Fruit fly (Drosophila melanogaster) whole organism, embryonic: ENCODE data around the gene CG7071.

Experiments used
- Abd-B ChIP-seq: fragments of 200-800 bp; sonication (Bioruptor generic); optimal IDR thresholded peaks from 2 replicates; lab custom pipeline; 2018; ENCODE audit warnings: missing biosample characterization, mild to moderate bottlenecking, missing genetic modification characterization, moderate library complexity
- Bdp1 ChIP-seq: fragments of 200-800 bp; sonication (Bioruptor generic); optimal IDR thresholded peaks from 3 replicates; lab custom pipeline; 2016; ENCODE audit warnings: missing biosample characterization, missing genetic modification characterization
- CG10147 ChIP-seq: fragments of 200-800 bp; sonication (Bioruptor generic); optimal IDR thresholded peaks from 2 replicates; lab custom pipeline; 2019; ENCODE audit warnings: missing biosample characterization, mild to moderate bottlenecking, missing genetic modification characterization, moderate library complexity
- CG10366 ChIP-seq: fragments of 200-800 bp; sonication (Bioruptor generic); IDR thresholded peaks from 2 replicates; pipeline ENCODE4 v1.3.6; 2022; ENCODE audit warnings: missing biosample characterization, missing genetic modification characterization
- CG17359 ChIP-seq: fragments of 200-800 bp; sonication (Bioruptor generic); optimal IDR thresholded peaks from 3 replicates; lab custom pipeline; 2018; ENCODE audit warnings: missing biosample characterization, mild to moderate bottlenecking, missing genetic modification characterization, moderate library complexity
- CG2199 ChIP-seq: fragments of 200-800 bp; sonication (Bioruptor generic); IDR thresholded peaks from 3 replicates; pipeline ENCODE4 v1.3.6; 2022; ENCODE audit warnings: missing biosample characterization, missing genetic modification characterization
- CG2889 ChIP-seq: fragments of 200-800 bp; sonication (Bioruptor generic); IDR thresholded peaks from 3 replicates; pipeline ENCODE4 v1.3.6; 2022; ENCODE audit warnings: missing biosample characterization, missing genetic modification characterization
- CG30403 ChIP-seq: fragments of 200-800 bp; sonication (Bioruptor generic); optimal IDR thresholded peaks from 3 replicates; lab custom pipeline; 2016; ENCODE audit warnings: missing biosample characterization, missing genetic modification characterization
- CG32767 ChIP-seq: fragments of 200-800 bp; sonication (Bioruptor generic); IDR thresholded peaks from 2 replicates; pipeline ENCODE4 v1.3.6; 2022; ENCODE audit warnings: missing biosample characterization, missing genetic modification characterization
- CG34376 ChIP-seq: fragments of 200-800 bp; sonication (Bioruptor generic); optimal IDR thresholded peaks from 2 replicates; lab custom pipeline; 2018; ENCODE audit warnings: missing biosample characterization, mild to moderate bottlenecking, missing genetic modification characterization
- CG43689 ChIP-seq: fragments of 200-800 bp; sonication (Bioruptor generic); IDR thresholded peaks from 2 replicates; pipeline ENCODE4 v1.3.6; 2022; ENCODE audit warnings: missing biosample characterization, missing genetic modification characterization
- CG4820 ChIP-seq: fragments of 200-800 bp; sonication (Bioruptor generic); optimal IDR thresholded peaks from 3 replicates; lab custom pipeline; 2016; ENCODE audit warnings: missing biosample characterization, missing genetic modification characterization
- CG6272 ChIP-seq: fragments of 200-800 bp; sonication (Bioruptor generic); IDR thresholded peaks from 2 replicates; pipeline ENCODE4 v1.3.6; 2022; ENCODE audit warnings: missing biosample characterization, missing genetic modification characterization
- CG6654 ChIP-seq: fragments of 200-800 bp; sonication (Bioruptor generic); optimal IDR thresholded peaks from 2 replicates; lab custom pipeline; 2017; ENCODE audit warnings: missing biosample characterization, mild to moderate bottlenecking, missing genetic modification characterization
- CG6683 ChIP-seq: fragments of 200-800 bp; sonication (Bioruptor generic); optimal IDR thresholded peaks from 2 replicates; lab custom pipeline; 2017; ENCODE audit warnings: missing biosample characterization, mild to moderate bottlenecking, missing genetic modification characterization, missing genetic modification reagents
- CG7963 ChIP-seq: fragments of 200-800 bp; sonication (Bioruptor generic); IDR thresholded peaks from 3 replicates; pipeline ENCODE4 v1.3.6; 2022; ENCODE audit warnings: missing biosample characterization, missing genetic modification characterization; ENCODE audit not compliant: partially characterized antibody
- CG8388 ChIP-seq: fragments of 200-800 bp; sonication (Bioruptor generic); optimal IDR thresholded peaks from 2 replicates; lab custom pipeline; 2019; ENCODE audit warnings: missing biosample characterization, mild to moderate bottlenecking, missing genetic modification characterization, moderate library complexity
- CG8944 ChIP-seq: fragments of 200-800 bp; sonication (Bioruptor generic); optimal IDR thresholded peaks from 3 replicates; lab custom pipeline; 2016; ENCODE audit warnings: missing biosample characterization, missing genetic modification characterization
- CG9817 ChIP-seq: fragments of 200-800 bp; sonication (Bioruptor generic); optimal IDR thresholded peaks from 2 replicates; lab custom pipeline; 2018; ENCODE audit warnings: missing biosample characterization, mild to moderate bottlenecking, missing genetic modification characterization, moderate library complexity
- Doc2 ChIP-seq: fragments of 200-800 bp; sonication (Bioruptor generic); IDR thresholded peaks from 2 replicates; pipeline ENCODE4 v1.3.6; 2022; ENCODE audit warnings: missing biosample characterization, missing genetic modification characterization
- Fer2 ChIP-seq: fragments of 200-800 bp; sonication (Bioruptor generic); optimal IDR thresholded peaks from 2 replicates; lab custom pipeline; 2018; ENCODE audit warnings: missing biosample characterization, mild to moderate bottlenecking, missing genetic modification characterization, moderate library complexity
- Gsc ChIP-seq: fragments of 200-800 bp; sonication (Bioruptor generic); IDR thresholded peaks from 2 replicates; pipeline ENCODE4 v1.3.6; 2022; ENCODE audit warnings: missing biosample characterization, missing genetic modification characterization
- Gug ChIP-seq: fragments of 200-800 bp; sonication (Bioruptor generic); IDR thresholded peaks from 4 replicates; pipeline ENCODE4 v1.3.6; 2022; ENCODE audit warnings: missing biosample characterization, missing genetic modification characterization
- H2.0 ChIP-seq: fragments of 200-800 bp; sonication (Bioruptor generic); IDR thresholded peaks from 2 replicates; pipeline ENCODE4 v1.3.6; 2022; ENCODE audit warnings: missing biosample characterization, missing genetic modification characterization
- HLH54F ChIP-seq: fragments of 200-800 bp; sonication (Bioruptor generic); optimal IDR thresholded peaks from 3 replicates; lab custom pipeline; 2016; ENCODE audit warnings: missing biosample characterization, missing genetic modification characterization
- HmgD ChIP-seq: fragments of 200-800 bp; sonication (Bioruptor generic); optimal IDR thresholded peaks from 3 replicates; lab custom pipeline; 2016; ENCODE audit warnings: missing biosample characterization, missing genetic modification characterization
- Hmr ChIP-seq: fragments of 200-800 bp; sonication (Bioruptor generic); optimal IDR thresholded peaks from 3 replicates; lab custom pipeline; 2017; ENCODE audit warnings: mild to moderate bottlenecking, missing biosample characterization, missing genetic modification reagents, missing genetic modification characterization
- Meics ChIP-seq: fragments of 200-800 bp; sonication (Bioruptor generic); optimal IDR thresholded peaks from 2 replicates; lab custom pipeline; 2017; ENCODE audit warnings: missing biosample characterization, mild to moderate bottlenecking, missing genetic modification characterization
- NK7.1 ChIP-seq: fragments of 200-800 bp; sonication (Bioruptor generic); optimal IDR thresholded peaks from 3 replicates; lab custom pipeline; 2016; ENCODE audit warnings: missing biosample characterization, missing genetic modification characterization
- Scr ChIP-seq: fragments of 200-800 bp; sonication (Bioruptor generic); IDR thresholded peaks from 2 replicates; pipeline ENCODE4 v1.3.6; 2022; ENCODE audit warnings: missing biosample characterization, missing genetic modification characterization; ENCODE audit not compliant: partially characterized antibody
- Spps ChIP-seq: fragments of 200-800 bp; sonication (Bioruptor generic); optimal IDR thresholded peaks from 2 replicates; lab custom pipeline; 2018; ENCODE audit warnings: missing biosample characterization, mild to moderate bottlenecking, missing genetic modification characterization
- Trl ChIP-seq, 3 experiments: fragments of >200 bp in 2 of 3; fragments of 200-800 bp in 1 of 3; sonication (Bioruptor generic) in 1 of 3; optimal IDR thresholded peaks; 2 replicates in 1 of 3; 3 replicates in 2 of 3; lab custom pipeline; 2016 to 2017; ENCODE audit warnings: missing biosample characterization in 1 of 3, missing genetic modification characterization in 1 of 3
- bbx ChIP-seq: fragments of 200-800 bp; sonication (Bioruptor generic); IDR thresholded peaks from 2 replicates; pipeline ENCODE4 v1.3.6; 2022; ENCODE audit warnings: missing biosample characterization, missing genetic modification characterization; ENCODE audit not compliant: partially characterized antibody
- bigmax ChIP-seq: fragments of 200-800 bp; sonication (Bioruptor generic); optimal IDR thresholded peaks from 2 replicates; lab custom pipeline; 2018; ENCODE audit warnings: missing biosample characterization, mild to moderate bottlenecking, missing genetic modification characterization
- cato ChIP-seq: fragments of 200-800 bp; sonication (Bioruptor generic); optimal IDR thresholded peaks from 2 replicates; lab custom pipeline; 2016; ENCODE audit warnings: missing biosample characterization, missing genetic modification characterization, borderline replicate concordance
- crc ChIP-seq: fragments of 200-800 bp; sonication (Bioruptor generic); optimal IDR thresholded peaks from 2 replicates; lab custom pipeline; 2016; ENCODE audit warnings: missing biosample characterization, missing genetic modification characterization
- cwo ChIP-seq: fragments of 200-800 bp; sonication (Bioruptor generic); optimal IDR thresholded peaks from 3 replicates; lab custom pipeline; 2017; ENCODE audit warnings: missing biosample characterization, missing genetic modification characterization, mild to moderate bottlenecking, moderate library complexity, missing genetic modification reagents
- dm ChIP-seq: fragments of 200-800 bp; sonication (Bioruptor generic); optimal IDR thresholded peaks from 3 replicates; lab custom pipeline; 2016; ENCODE audit warnings: missing biosample characterization, missing genetic modification characterization
- en ChIP-seq: fragments of 200-800 bp; sonication (Bioruptor generic); optimal IDR thresholded peaks from 2 replicates; lab custom pipeline; 2016; ENCODE audit warnings: missing biosample characterization, missing genetic modification characterization
- fd102C ChIP-seq: fragments of 200-800 bp; sonication (Bioruptor generic); optimal IDR thresholded peaks from 2 replicates; lab custom pipeline; 2018; ENCODE audit warnings: missing biosample characterization, mild to moderate bottlenecking, missing genetic modification characterization, moderate library complexity
- hb ChIP-seq: fragments of 200-800 bp; sonication (Bioruptor generic); IDR thresholded peaks from 3 replicates; pipeline ENCODE4 v1.3.6; 2022; ENCODE audit warnings: missing biosample characterization, missing genetic modification characterization; ENCODE audit not compliant: partially characterized antibody
- inv ChIP-seq: fragments of 200-800 bp; sonication (Bioruptor generic); IDR thresholded peaks from 2 replicates; pipeline ENCODE4 v1.3.6; 2022; ENCODE audit warnings: missing biosample characterization, missing genetic modification characterization; ENCODE audit not compliant: partially characterized antibody
- lilli ChIP-seq: fragments of 200-800 bp; sonication (Bioruptor generic); optimal IDR thresholded peaks from 3 replicates; lab custom pipeline; 2016; ENCODE audit warnings: missing biosample characterization, missing genetic modification characterization
- lov ChIP-seq, 2 experiments: fragments of 200-800 bp in 1 of 2; fragments of >200 bp in 1 of 2; sonication (Bioruptor generic) in 1 of 2; IDR thresholded peaks in 1 of 2; optimal IDR thresholded peaks in 1 of 2; 2 replicates in 1 of 2; 3 replicates in 1 of 2; pipeline versions ENCODE4 v1.3.6 to Lab custom; 2017 to 2022; ENCODE audit warnings: missing biosample characterization in 1 of 2, missing genetic modification characterization in 1 of 2
- seq ChIP-seq: fragments of 200-800 bp; sonication (Bioruptor generic); IDR thresholded peaks from 2 replicates; pipeline ENCODE4 v1.3.6; 2022; ENCODE audit warnings: missing biosample characterization, missing genetic modification characterization
- slou ChIP-seq: fragments of 200-800 bp; sonication (Bioruptor generic); optimal IDR thresholded peaks from 3 replicates; lab custom pipeline; 2016; ENCODE audit warnings: missing biosample characterization, missing genetic modification characterization
- sr ChIP-seq: fragments of 200-800 bp; sonication (Bioruptor generic); IDR thresholded peaks from 3 replicates; pipeline ENCODE4 v1.3.6; 2022; ENCODE audit warnings: missing biosample characterization, missing genetic modification characterization
- tx ChIP-seq: fragments of 200-800 bp; sonication (Bioruptor generic); optimal IDR thresholded peaks from 2 replicates; lab custom pipeline; 2016; ENCODE audit warnings: missing biosample characterization, missing genetic modification characterization
- unc-4 ChIP-seq: fragments of 200-800 bp; sonication (Bioruptor generic); IDR thresholded peaks from 2 replicates; pipeline ENCODE4 v1.3.6; 2022; ENCODE audit warnings: missing biosample characterization, missing genetic modification characterization; ENCODE audit not compliant: partially characterized antibody
- unpg ChIP-seq: fragments of 200-800 bp; sonication (Bioruptor generic); optimal IDR thresholded peaks from 3 replicates; lab custom pipeline; 2018; ENCODE audit warnings: missing biosample characterization, mild to moderate bottlenecking, missing genetic modification characterization, moderate library complexity

CG7071 gene

dm6 chr3R:22368777-22369214, 6.4 kb downstream of the CG7071 start (continued):
- no peak for TF ChIP-seq Spps
- TF ChIP-seq HLH54F (GFP tag; lab: Kevin White, UChicago) = peak; percentile 8
- TF ChIP-seq Meics (GFP tag; lab: Kevin White, UChicago) = peak; percentile 77
- peak; percentile 57 for TF ChIP-seq unpg (GFP tag; lab: Kevin White, UChicago)
- TF ChIP-seq bigmax (GFP tag; lab: Kevin White, UChicago) = no peak
- TF ChIP-seq dm (GFP tag; lab: Kevin White, UChicago) = no peak
- peak; percentile 68 to 80 for TF ChIP-seq Trl (optimal IDR thresholded peaks at IDR 0.05; lab: Kevin White, UChicago)
- TF ChIP-seq Trl (GFP tag; optimal IDR thresholded peaks at IDR 0.05; lab: Kevin White, UChicago) = peak; percentile 35
- no peak for TF ChIP-seq sr (GFP tag; lab: Robert Waterston, UW)
- no peak for TF ChIP-seq fd102C (GFP tag; lab: Kevin White, UChicago)
- TF ChIP-seq Gsc (GFP tag; lab: Robert Waterston, UW) = no peak
- peak; percentile 28; the same call in 1 of the 2 replicates for TF ChIP-seq CG43689 (GFP tag; lab: Robert Waterston, UW)
- TF ChIP-seq Hmr (GFP tag; lab: Kevin White, UChicago) = peak; percentile 85
- no peak for TF ChIP-seq lov (optimal IDR thresholded peaks at IDR 0.05; lab: Kevin White, UChicago)
- TF ChIP-seq lov (GFP tag; IDR thresholded peaks at IDR 0.05; lab: Robert Waterston, UW) = no peak
- TF ChIP-seq CG30403 (GFP tag; lab: Kevin White, UChicago) = peak; percentile 75
- no peak for TF ChIP-seq tx
- peak; percentile 60 for TF ChIP-seq CG9817 (tag; lab: Kevin White, UChicago)
- TF ChIP-seq seq = peak; percentile 84
- no peak for TF ChIP-seq CG4820
- peak; percentile 46 for TF ChIP-seq crc (GFP tag; lab: Kevin White, UChicago)
- no peak for TF ChIP-seq CG8944 (GFP tag; lab: Kevin White, UChicago)
- no peak for TF ChIP-seq Abd-B (GFP tag; lab: Kevin White, UChicago)
- peak; percentile 74 for TF ChIP-seq CG2889
- TF ChIP-seq H2.0 = peak; percentile 83
- TF ChIP-seq CG10147 = no peak
- TF ChIP-seq cato (GFP tag; lab: Kevin White, UChicago) = no peak
- peak; percentile 44 for TF ChIP-seq CG6272 (GFP tag; lab: Robert Waterston, UW)
- no peak for TF ChIP-seq CG34376 (GFP tag; lab: Kevin White, UChicago)
- no peak for TF ChIP-seq CG6654 (GFP tag; lab: Kevin White, UChicago)
- TF ChIP-seq Gug (GFP tag; lab: Robert Waterston, UW) = peak; percentile 80
- TF ChIP-seq CG17359 (tag; lab: Kevin White, UChicago) = peak; percentile 50
- peak; percentile 55 for TF ChIP-seq cwo (GFP tag; lab: Kevin White, UChicago)
- no peak for TF ChIP-seq bbx
- TF ChIP-seq en (GFP tag; lab: Kevin White, UChicago) = no peak
- TF ChIP-seq NK7.1 (GFP tag; lab: Kevin White, UChicago) = peak; percentile 57
- TF ChIP-seq HmgD = no peak
- no peak for TF ChIP-seq CG7963 (GFP tag; lab: Robert Waterston, UW)
- TF ChIP-seq CG8388 = no peak
- TF ChIP-seq Scr (GFP tag; lab: Robert Waterston, UW) = no peak
- peak; percentile 3 for TF ChIP-seq Bdp1 (GFP tag; lab: Kevin White, UChicago)
- no peak for TF ChIP-seq inv
- TF ChIP-seq CG6683 = peak; percentile 39
- TF ChIP-seq CG2199 = no peak
- TF ChIP-seq lilli (GFP tag; lab: Kevin White, UChicago) = peak; percentile 66
- TF ChIP-seq Doc2 (GFP tag; lab: Robert Waterston, UW) = no peak
- no peak for TF ChIP-seq hb (GFP tag; lab: Robert Waterston, UW)
- peak; percentile 76 for TF ChIP-seq CG10366 (GFP tag; lab: Robert Waterston, UW)
- TF ChIP-seq CG32767 (GFP tag; lab: Robert Waterston, UW) = peak; percentile 60
- TF ChIP-seq unc-4 (GFP tag; lab: Robert Waterston, UW) = no peak
- peak; percentile 45 for TF ChIP-seq slou
- TF ChIP-seq Fer2 (tag; lab: Kevin White, UChicago) = peak; percentile 45
